Worm (Caenorhabditis elegans) whole organism, L1 larva: ENCODE data around the gene nhr-195.

Experiments
- C34B4.2 ChIP-seq: sonication (generic microtip); optimal IDR thresholded peaks from 2 replicates; lab custom pipeline; 2017; ENCODE audit warnings: mild to moderate bottlenecking, missing genetic modification characterization, missing compliant biosample characterization
- alr-1 ChIP-seq: fragments of 200-800 bp; sonication (Bioruptor generic); optimal IDR thresholded peaks from 2 replicates; lab custom pipeline; 2018; ENCODE audit warnings: borderline replicate concordance, mild to moderate bottlenecking, missing genetic modification characterization, missing compliant biosample characterization
- aly-2 ChIP-seq: fragments of 150-350 bp; optimal IDR thresholded peaks from 2 replicates; lab custom pipeline; 2014; ENCODE audit warnings: missing biosample characterization, missing genetic modification characterization
- ama-1 ChIP-seq: fragments of 150-350 bp; optimal IDR thresholded peaks from 2 replicates; lab custom pipeline; 2014
- blmp-1 ChIP-seq: fragments of 150-350 bp; optimal IDR thresholded peaks from 2 replicates; lab custom pipeline; 2014; ENCODE audit warnings: missing biosample characterization, missing genetic modification characterization
- ces-1 ChIP-seq: fragments of 150-350 bp; optimal IDR thresholded peaks from 2 replicates; lab custom pipeline; 2014; ENCODE audit warnings: missing biosample characterization, missing genetic modification reagents, missing genetic modification characterization
- efl-1 ChIP-seq, 4 experiments: fragments of 150-350 bp; optimal IDR thresholded peaks in 3 of 4; peaks in 1 of 4; 1 replicate in 1 of 4; 2 replicates in 3 of 4; lab custom pipeline; 2014; ENCODE audit warnings: missing biosample characterization in 2 of 4, missing genetic modification characterization in 2 of 4, missing genetic modification reagents in 2 of 4
- efl-3 ChIP-seq: fragments of 200-800 bp; sonication (Bioruptor generic); optimal IDR thresholded peaks from 2 replicates; lab custom pipeline; 2018; ENCODE audit warnings: mild to moderate bottlenecking, missing genetic modification characterization, missing compliant biosample characterization
- egl-13 ChIP-seq: sonication (generic microtip); optimal IDR thresholded peaks from 2 replicates; lab custom pipeline; 2016; ENCODE audit warnings: missing genotype, missing genetic modification reagents, missing genetic modification characterization, missing compliant biosample characterization
- elt-3 ChIP-seq, 6 experiments: fragments of 150-350 bp in 1 of 6; sonication (generic microtip); optimal IDR thresholded peaks; 2 replicates each; lab custom pipeline; 2017 to 2018; ENCODE audit warnings: missing biosample characterization in 6 of 6, missing genetic modification characterization in 6 of 6, inconsistent platforms in 1 of 6
- fkh-10 ChIP-seq: sonication (generic microtip); optimal IDR thresholded peaks from 2 replicates; lab custom pipeline; 2017; ENCODE audit warnings: missing biosample characterization, missing genetic modification reagents, missing genetic modification characterization
- fkh-4 ChIP-seq: sonication (generic microtip); optimal IDR thresholded peaks from 2 replicates; lab custom pipeline; 2016; ENCODE audit warnings: missing compliant biosample characterization, missing genetic modification characterization, borderline replicate concordance
- hlh-4 ChIP-seq: sonication (generic microtip); optimal IDR thresholded peaks from 2 replicates; lab custom pipeline; 2016; ENCODE audit warnings: mild to moderate bottlenecking, missing genetic modification characterization, missing compliant biosample characterization
- isw-1 ChIP-seq: fragments of 200-800 bp; sonication (Bioruptor generic); IDR thresholded peaks from 2 replicates; pipeline ENCODE4 v1.3.6; 2022; ENCODE audit warnings: missing genetic modification characterization, missing compliant biosample characterization
- lin-14 ChIP-seq: fragments of 200-800 bp; sonication (Bioruptor generic); optimal IDR thresholded peaks from 2 replicates; lab custom pipeline; 2018; ENCODE audit warnings: mild to moderate bottlenecking, missing genetic modification characterization, moderate library complexity, missing compliant biosample characterization
- lin-15B ChIP-seq: fragments of 150-350 bp; sonication (generic microtip); optimal IDR thresholded peaks from 3 replicates; lab custom pipeline; 2014; ENCODE audit warnings: missing biosample characterization, missing genetic modification characterization
- lin-35 ChIP-seq, 2 experiments: fragments of 150-350 bp; optimal IDR thresholded peaks; 2 replicates each; lab custom pipeline; 2014; ENCODE audit warnings: missing biosample characterization in 2 of 2, missing genetic modification characterization in 2 of 2, missing genetic modification reagents in 2 of 2
- lin-39 ChIP-seq: fragments of 150-350 bp; optimal IDR thresholded peaks from 2 replicates; lab custom pipeline; 2014; ENCODE audit warnings: missing biosample characterization, missing genetic modification reagents, missing genetic modification characterization
- lsy-2 ChIP-seq, 2 experiments: fragments of 150-350 bp; optimal IDR thresholded peaks; 2 replicates each; lab custom pipeline; 2014; ENCODE audit warnings: missing biosample characterization in 2 of 2, missing genetic modification characterization in 2 of 2
- mdl-1 ChIP-seq, 2 experiments: fragments of 150-350 bp; optimal IDR thresholded peaks; 2 replicates each; lab custom pipeline; 2014 to 2017; ENCODE audit warnings: missing biosample characterization in 2 of 2, missing genetic modification characterization in 2 of 2, inconsistent platforms in 1 of 2
- mef-2 ChIP-seq: fragments of 150-350 bp; optimal IDR thresholded peaks from 2 replicates; lab custom pipeline; 2014; ENCODE audit warnings: missing biosample characterization, missing genetic modification characterization
- mep-1 ChIP-seq: fragments of 150-350 bp; optimal IDR thresholded peaks from 2 replicates; lab custom pipeline; 2014; ENCODE audit warnings: missing biosample characterization, missing genetic modification characterization
- nhr-19 ChIP-seq: fragments of 200-800 bp; sonication (Bioruptor generic); conservative IDR thresholded peaks from 2 replicates; pipeline ENCODE4 v1.3.6; 2022; ENCODE audit warnings: missing genetic modification characterization, missing compliant biosample characterization
- nhr-20 ChIP-seq: sonication (generic microtip); optimal IDR thresholded peaks from 2 replicates; lab custom pipeline; 2016; ENCODE audit warnings: mild to moderate bottlenecking, missing genetic modification characterization, missing compliant biosample characterization
- nhr-71 ChIP-seq: sonication (generic microtip); optimal IDR thresholded peaks from 2 replicates; lab custom pipeline; 2016; ENCODE audit warnings: mild to moderate bottlenecking, missing genetic modification characterization, moderate library complexity, missing compliant biosample characterization
- nhr-76 ChIP-seq: sonication (generic microtip); optimal IDR thresholded peaks from 2 replicates; lab custom pipeline; 2017; ENCODE audit warnings: missing biosample characterization, missing genetic modification characterization
- nhr-77 ChIP-seq: fragments of 150-350 bp; optimal IDR thresholded peaks from 2 replicates; lab custom pipeline; 2014; ENCODE audit warnings: missing biosample characterization, missing genetic modification characterization
- nhr-85 ChIP-seq: sonication (generic microtip); peaks from one replicate; lab custom pipeline; 2016; ENCODE audit warnings: missing genetic modification characterization, inconsistent platforms, missing compliant biosample characterization
- skn-1 ChIP-seq: fragments of 150-350 bp; optimal IDR thresholded peaks from 2 replicates; lab custom pipeline; 2014; ENCODE audit warnings: missing biosample characterization, missing genetic modification characterization
- snu-23 ChIP-seq: sonication (generic microtip); optimal IDR thresholded peaks from 2 replicates; lab custom pipeline; 2016; ENCODE audit warnings: missing genetic modification characterization, missing compliant biosample characterization
- swsn-7 ChIP-seq: sonication (generic microtip); optimal IDR thresholded peaks from 2 replicates; lab custom pipeline; 2016; ENCODE audit warnings: missing genetic modification characterization, missing compliant biosample characterization
- tlp-1 ChIP-seq: fragments of 150-350 bp; optimal IDR thresholded peaks from 2 replicates; lab custom pipeline; 2014; ENCODE audit warnings: missing biosample characterization, missing genetic modification characterization
- unc-62 ChIP-seq: fragments of 150-350 bp; optimal IDR thresholded peaks from 2 replicates; lab custom pipeline; 2014; ENCODE audit warnings: missing biosample characterization, missing genetic modification reagents, missing genetic modification characterization
- unc-98 ChIP-seq: fragments of 200-800 bp; sonication (Bioruptor generic); IDR thresholded peaks from 2 replicates; pipeline ENCODE4 v1.3.6; 2022; ENCODE audit warnings: missing genetic modification characterization, missing compliant biosample characterization
- xbp-1 ChIP-seq: sonication (generic microtip); optimal IDR thresholded peaks from 2 replicates; lab custom pipeline; 2016; ENCODE audit warnings: missing genetic modification characterization, missing compliant biosample characterization
- ztf-11 ChIP-seq, 2 experiments: sonication (generic microtip); optimal IDR thresholded peaks; 2 replicates each; lab custom pipeline; 2016 to 2017; ENCODE audit warnings: missing genetic modification characterization in 2 of 2, missing biosample characterization in 1 of 2, missing compliant biosample characterization in 1 of 2

nhr-195 gene

DNA sequence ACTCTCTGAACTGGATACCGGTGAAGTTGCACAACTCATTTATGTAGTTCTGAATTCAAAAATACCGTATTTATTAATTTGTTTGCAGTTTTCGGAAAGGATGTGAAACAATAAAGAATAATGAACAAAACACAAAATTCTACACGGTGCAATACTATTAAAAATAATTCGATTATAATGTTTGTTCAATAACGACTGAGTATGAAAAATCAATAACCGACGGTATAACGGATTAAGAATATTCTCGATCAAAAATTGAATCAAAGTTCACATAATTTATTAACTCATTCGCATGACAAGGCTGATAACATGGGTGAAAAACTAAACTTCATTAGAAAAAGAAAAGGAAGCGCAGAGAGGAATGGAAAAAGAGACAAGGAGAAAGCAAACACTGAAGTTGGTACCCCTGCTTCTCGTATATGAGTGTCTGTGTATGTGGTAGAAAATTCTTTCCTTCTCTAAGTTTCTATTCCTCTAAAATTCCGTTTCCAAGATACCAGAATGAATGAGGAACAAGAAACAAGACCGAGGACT is 2.8 kb upstream of the nhr-195 start, which contains the start of gene nhr-143 (continued):
- TF ChIP-seq mef-2 (tag; lab: Kevin White, UChicago) (no peak), efl-3 (GFP tag; lab: Kevin White, UChicago) (no peak), alr-1 (tag; lab: Kevin White, UChicago) (no peak), xbp-1 (no peak), tlp-1 (tag; lab: Kevin White, UChicago) (no peak), nhr-20 (tag; lab: Kevin White, UChicago) (no peak), nhr-77 (no peak)

- TF ChIP-seq aly-2 (no peak), fkh-4 (tag; lab: Kevin White, UChicago) (no peak), hlh-4 (no peak), lin-14 (GFP tag; lab: Kevin White, UChicago) (no peak), lin-39 (no peak), C34B4.2 (tag; lab: Kevin White, UChicago) (no peak), isw-1 (GFP tag; lab: Robert Waterston, UW) (no peak), skn-1 (no peak), mep-1 (tag; lab: Kevin White, UChicago) (no peak), nhr-76 (tag; lab: Kevin White, UChicago) (no peak), ama-1 (lab: Kevin White, UChicago) (no peak), efl-1 (optimal IDR thresholded peaks at IDR 0.05; lab: Kevin White, UChicago) (no peak), efl-1 (GFP tag; optimal IDR thresholded peaks at IDR 0.05 in 1 of 2; lab: Kevin White, UChicago) (no peak), alr-1 (tag; lab: Kevin White, UChicago) (no peak), ces-1 (no peak)
These were observed 6.1 kb downstream of the nhr-195 start, which contains the start of gene nhr-219 for ce11 chrV:8966086-8966485. Gene nhr-219, minus strand, starts transcription at chrV:8966186.

DNA sequence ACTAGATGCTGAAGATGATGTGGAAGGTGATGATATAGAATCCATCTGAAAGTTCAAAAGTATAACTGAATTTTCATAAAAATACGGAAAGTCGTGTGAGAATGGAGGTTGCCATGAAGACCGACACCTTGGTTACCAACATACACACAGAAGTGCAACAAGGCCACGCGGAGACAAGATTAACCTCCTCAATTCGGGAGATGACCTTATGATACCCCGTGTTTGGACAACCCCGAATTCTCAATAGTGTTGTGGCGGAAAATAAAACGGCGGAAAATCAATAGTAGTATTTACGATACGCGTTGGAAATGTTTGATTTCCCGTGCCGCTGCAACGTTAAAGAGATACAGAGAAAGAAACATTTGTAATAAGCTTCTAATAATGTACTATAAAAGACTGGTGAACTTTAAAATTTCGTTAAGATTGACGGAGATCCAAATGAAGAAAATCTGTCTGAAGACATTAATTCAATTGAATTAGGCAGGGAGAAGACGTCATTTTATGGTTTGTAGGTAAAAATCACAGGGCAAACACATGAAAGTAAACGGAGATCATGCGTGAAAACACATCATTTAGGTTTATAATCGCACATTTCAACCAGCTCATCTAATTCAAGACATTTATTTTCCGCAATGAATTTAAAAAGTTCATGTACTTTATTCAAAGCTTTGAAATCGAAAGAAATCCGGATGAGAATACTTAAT is 8.0 kb downstream of the nhr-195 start, which contains the start of gene nhr-44:
Gene nhr-44 (minus strand): TSS at position 51 of the 704 bp plus-strand sequence.
- TF ChIP-seq nhr-19 (GFP tag; lab: Robert Waterston, UW) (no peak), blmp-1 (peak; percentile 42), mep-1 (tag; lab: Kevin White, UChicago) (peak; percentile 12), nhr-20 (tag; lab: Kevin White, UChicago) (peak; percentile 4), snu-23 (GFP tag; lab: Kevin White, UChicago) (peak; percentile 26), lin-14 (GFP tag; lab: Kevin White, UChicago) (peak; percentile 66), unc-62 (GFP tag; lab: Kevin White, UChicago) (no peak), nhr-71 (tag; lab: Kevin White, UChicago) (peak; percentile 10), nhr-85 (tag; lab: Kevin White, UChicago) (peak; percentile 79)

ce11 chrV:8956387-8957095 is 15.6 kb downstream of the nhr-195 start, which contains the start of gene ttc-17:
Gene ttc-17, plus strand, starts transcription at chrV:8957045.
- TF ChIP-seq blmp-1 (peak; percentile 31), lsy-2 (tag; optimal IDR thresholded peaks at IDR 0.05; lab: Kevin White, UChicago) (peak in 1 of 2 experiments; percentile 4), elt-3 (tag; optimal IDR thresholded peaks at IDR 0.05; lab: Kevin White, UChicago) (no peak)

DNA sequence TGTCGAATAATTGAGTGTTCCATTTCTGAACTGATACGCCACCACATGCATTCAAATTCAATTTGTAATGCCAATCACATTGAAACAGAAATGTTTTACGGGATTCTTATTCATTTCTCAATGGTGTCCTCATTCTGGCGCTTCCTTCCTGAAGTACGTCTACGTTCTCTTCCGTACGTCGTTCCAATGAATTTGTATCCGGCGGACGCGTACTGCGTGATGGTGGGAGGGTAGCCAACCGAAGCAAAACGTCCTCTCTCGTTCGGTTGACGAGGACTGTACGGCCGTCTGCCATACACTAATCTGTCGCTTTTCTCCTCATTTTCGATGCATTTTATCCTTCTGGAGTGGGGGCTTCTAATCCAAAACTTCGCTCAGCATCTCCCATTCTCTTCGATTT is 22.3 kb downstream of the nhr-195 start:
- TF ChIP-seq snu-23 (GFP tag; lab: Kevin White, UChicago) (no peak), egl-13 (no peak), ztf-11 (tag; optimal IDR thresholded peaks at IDR 0.05; lab: Kevin White, UChicago) (no peak), mdl-1 (tag; optimal IDR thresholded peaks at IDR 0.05; lab: Kevin White, UChicago) (no peak), nhr-71 (tag; lab: Kevin White, UChicago) (no peak), nhr-76 (tag; lab: Kevin White, UChicago) (no peak), unc-98 (GFP tag; lab: Robert Waterston, UW) (no peak), fkh-10 (GFP tag; lab: Kevin White, UChicago) (no peak), lin-35 (GFP tag; optimal IDR thresholded peaks at IDR 0.05; lab: Kevin White, UChicago) (no peak), mef-2 (tag; lab: Kevin White, UChicago) (no peak), lin-15B (tag; lab: Kevin White, UChicago) (no peak), swsn-7 (tag; lab: Kevin White, UChicago) (no peak), xbp-1 (no peak), ces-1 (no peak)
